Fruit fly (Drosophila melanogaster) whole organism: ENCODE data around the gene CG13920.

Source experiments
- Dll ChIP-seq: fragments of >200 bp; optimal IDR thresholded peaks from 2 replicates; lab custom pipeline; 2017
- EcR ChIP-seq, 2 experiments: fragments of >200 bp; optimal IDR thresholded peaks; 2 replicates each; lab custom pipeline; 2017; ENCODE audit warnings: missing biosample characterization in 2 of 2, missing genetic modification characterization in 2 of 2, missing genetic modification reagents in 2 of 2
- pan ChIP-seq: fragments of >200 bp; optimal IDR thresholded peaks from 2 replicates; lab custom pipeline; 2017

dm6 chr3L:1664205-1664604, 15.5 kb downstream of the CG13920 start:
- TF ChIP-seq pan = no peak
- no peak for TF ChIP-seq EcR (GFP tag; optimal IDR thresholded peaks at IDR 0.05; lab: Kevin White, UChicago)
- TF ChIP-seq Dll (lab: Kevin White, UChicago) = no peak
